Worm (Caenorhabditis elegans): ENCODE results near the gene H20J04.1.

The H20J04.1 gene

ce11 chrII:4372867-4373397, 17.5 kb downstream of the H20J04.1 start:
- TF ChIP-seq egl-43 (GFP tag; IDR thresholded peaks at IDR 0.05) = no peak; the same call in 1 of the 2 replicates
- no peak for TF ChIP-seq daf-8 (GFP tag; IDR thresholded peaks at IDR 0.05)
- no peak for TF ChIP-seq mdt-29 (GFP tag; IDR thresholded peaks at IDR 0.05)
- TF ChIP-seq F26F4.8 (GFP tag; conservative IDR thresholded peaks at IDR 0.05) = 0 out of 2 replicates have a peak, but pooled peaks have one; percentile 23
- peak; percentile 70 for TF ChIP-seq aha-1 (tag)
- no peak for TF ChIP-seq ztf-11 (tag; optimal IDR thresholded peaks at IDR 0.05)
- no peak for TF ChIP-seq egl-27 (tag; optimal IDR thresholded peaks at IDR 0.05)
- TF ChIP-seq F44E2.7 (GFP tag; IDR thresholded peaks at IDR 0.05) = no peak
- no peak for TF ChIP-seq mxl-3 (GFP tag; optimal IDR thresholded peaks at IDR 0.05)
- peak; percentile 81 for TF ChIP-seq set-16 (GFP tag; IDR thresholded peaks at IDR 0.05)
- 0 out of 2 replicates have a peak, but pooled peaks have one; percentile 61 for TF ChIP-seq dmd-9 (GFP tag; IDR thresholded peaks at IDR 0.05)
- TF ChIP-seq D1046.2 (GFP tag; IDR thresholded peaks at IDR 0.05) = 0 out of 2 replicates have a peak, but pooled peaks have one; percentile 54

ce11 chrII:4374885-4375284, 19.5 kb downstream of the H20J04.1 start:
- TF ChIP-seq D1046.2 (GFP tag; IDR thresholded peaks at IDR 0.05) (0 out of 2 replicates have a peak, but pooled peaks have one; percentile 29), zfp-3 (GFP tag; conservative IDR thresholded peaks at IDR 0.05) (no peak)

ce11 chrII:4376295-4377172, 21.1 kb downstream of the H20J04.1 start, which contains the start of gene ntl-2:
Gene ntl-2, minus strand, starts transcription at chrII:4376465.
- peak; percentile 50; the same call in 1 of the 2 replicates for TF ChIP-seq zfp-3 (GFP tag; conservative IDR thresholded peaks at IDR 0.05)
- TF ChIP-seq lin-39 (tag; optimal IDR thresholded peaks at IDR 0.05) = no peak
- 0 out of 2 replicates have a peak, but pooled peaks have one; percentile 41 for TF ChIP-seq lin-29 (GFP tag; IDR thresholded peaks at IDR 0.05)
- peak; percentile 100 for TF ChIP-seq set-16 (GFP tag; IDR thresholded peaks at IDR 0.05)
- TF ChIP-seq nhr-41 (GFP tag; IDR thresholded peaks at IDR 0.05) = peak; percentile 76; the same call in 1 of the 2 replicates
- TF ChIP-seq zip-11 (GFP tag; IDR thresholded peaks at IDR 0.05) = no peak
- peak; percentile 76 for TF ChIP-seq zfp-2 (tag; optimal IDR thresholded peaks at IDR 0.05)
- peak; percentile 94 for TF ChIP-seq rbr-2 (tag; optimal IDR thresholded peaks at IDR 0.05)
- peak; percentile 98 for TF ChIP-seq mep-1 (tag; optimal IDR thresholded peaks at IDR 0.05)
- TF ChIP-seq fos-1 (tag; optimal IDR thresholded peaks at IDR 0.05) = no peak
- peak; percentile 86 for TF ChIP-seq arid-1 (GFP tag; conservative IDR thresholded peaks at IDR 0.05)
- peak; percentile 92 for TF ChIP-seq T26A8.4 (GFP tag; IDR thresholded peaks at IDR 0.05)
- no peak for TF ChIP-seq Y48G9A.11 (GFP tag; IDR thresholded peaks at IDR 0.05)
- TF ChIP-seq F44E2.7 (GFP tag; IDR thresholded peaks at IDR 0.05) = 0 out of 2 replicates have a peak, but pooled peaks have one; percentile 7
- TF ChIP-seq ztf-7 (tag; optimal IDR thresholded peaks at IDR 0.05) = peak; percentile 53
- TF ChIP-seq nhr-77 (tag; optimal IDR thresholded peaks at IDR 0.05) = peak; percentile 93
- TF ChIP-seq gei-8 (GFP tag; optimal IDR thresholded peaks at IDR 0.05) = peak; percentile 67
- TF ChIP-seq nhr-28 (tag; optimal IDR thresholded peaks at IDR 0.05) = peak; percentile 83
- TF ChIP-seq madf-5 (GFP tag; IDR thresholded peaks at IDR 0.05) = peak in 1 of 2 experiments; percentile 93; a peak in 2 of 4 replicates
- TF ChIP-seq F49E8.2 (tag; optimal IDR thresholded peaks at IDR 0.05; ENCODE audit: borderline replicate concordance) = no peak
- TF ChIP-seq cey-2 (tag; optimal IDR thresholded peaks at IDR 0.05; ENCODE audit: borderline replicate concordance, insufficient read depth) = peak; percentile 18
- TF ChIP-seq ceh-20 (GFP tag; IDR thresholded peaks at IDR 0.05) = peak; percentile 89
- TF ChIP-seq ZK337.2 (GFP tag; IDR thresholded peaks at IDR 0.05) = 0 out of 2 replicates have a peak, but pooled peaks have one; percentile 19
- peak; percentile 74 for TF ChIP-seq vab-7 (GFP tag; IDR thresholded peaks at IDR 0.05)
- TF ChIP-seq egl-27 (tag; optimal IDR thresholded peaks at IDR 0.05) = no peak
- no peak for TF ChIP-seq ces-1 (GFP tag; optimal IDR thresholded peaks at IDR 0.05)
- TF ChIP-seq nhr-11 (tag; optimal IDR thresholded peaks at IDR 0.05) = peak; percentile 90
- peak; percentile 14 for TF ChIP-seq nhr-10 (tag; optimal IDR thresholded peaks at IDR 0.05)
- TF ChIP-seq spr-1 (tag; optimal IDR thresholded peaks at IDR 0.05) = peak; percentile 86
- TF ChIP-seq nhr-25 (tag; optimal IDR thresholded peaks at IDR 0.05; ENCODE audit: borderline replicate concordance, insufficient read depth) = peak; percentile 90
- TF ChIP-seq F26F4.8 (GFP tag; conservative IDR thresholded peaks at IDR 0.05) = no peak
- TF ChIP-seq Y75B8A.6 (GFP tag; IDR thresholded peaks at IDR 0.05) = no peak
- TF ChIP-seq mdt-29 (GFP tag; IDR thresholded peaks at IDR 0.05) = peak; percentile 53; the same call in 1 of the 2 replicates
- TF ChIP-seq dmd-8 (GFP tag; IDR thresholded peaks at IDR 0.05) = no peak
- TF ChIP-seq nhr-102 (tag; optimal IDR thresholded peaks at IDR 0.05) = peak; percentile 79
- TF ChIP-seq daf-19 (GFP tag; conservative IDR thresholded peaks at IDR 0.05) = no peak
- peak; percentile 87 for TF ChIP-seq egl-43 (GFP tag; IDR thresholded peaks at IDR 0.05)
